1 fruit fly cellular context compared by ENCODE assay signal in genomic region chr2L:8997285-8997684, dm6.
A peak's percentile ranks its signal among the peaks of the same experiment; 100 is the strongest.
TF ChIP-seq lines count a peak whose summit lies in the region.

Gene alien (minus strand): TSS chr2L:8997379.
Gene CG18661 (plus strand): TSS chr2L:8997605.

TF ChIP-seq in whole organism, embryonic, 481 proteins besides CTCF, POLR2A, EP300 and RAD21 (continued from another document and continues in another):
- TF ChIP-seq dpn (GFP tag; optimal IDR thresholded peaks at IDR 0.05; lab: Kevin White, UChicago) (peak; percentile 93 to 96), PHDP (tag; optimal IDR thresholded peaks at IDR 0.05; lab: Kevin White, UChicago) (peak; percentile 72), CG14710 (tag; optimal IDR thresholded peaks at IDR 0.05; lab: Kevin White, UChicago) (peak; percentile 79), CG12219 (GFP tag; optimal IDR thresholded peaks at IDR 0.05; lab: Kevin White, UChicago) (peak; percentile 53), CG2199 (GFP tag; IDR thresholded peaks at IDR 0.05; lab: Robert Waterston, UW) (peak; percentile 80; the same call in 2 of the 3 replicates), Mes4 (GFP tag; optimal IDR thresholded peaks at IDR 0.05; lab: Kevin White, UChicago) (peak; percentile 29), wor (GFP tag; IDR thresholded peaks at IDR 0.05; lab: Robert Waterston, UW) (peak; percentile 62), Optix (GFP tag; IDR thresholded peaks at IDR 0.05; lab: Robert Waterston, UW) (peak; percentile 95), CG3065 (GFP tag; optimal IDR thresholded peaks at IDR 0.05; lab: Kevin White, UChicago) (no peak), Hmx (GFP tag; optimal IDR thresholded peaks at IDR 0.05; lab: Kevin White, UChicago) (peak; percentile 84), CG9817 (tag; optimal IDR thresholded peaks at IDR 0.05; lab: Kevin White, UChicago) (peak; percentile 85), Mad (GFP tag; optimal IDR thresholded peaks at IDR 0.05; lab: Kevin White, UChicago) (peak; percentile 64), otp (GFP tag; IDR thresholded peaks at IDR 0.05; lab: Robert Waterston, UW) (peak; percentile 90), en (GFP tag; optimal IDR thresholded peaks at IDR 0.05; lab: Kevin White, UChicago) (peak; percentile 47), CG4730 (GFP tag; IDR thresholded peaks at IDR 0.05; lab: Robert Waterston, UW) (peak; percentile 83), chm (GFP tag; IDR thresholded peaks at IDR 0.05; lab: Robert Waterston, UW) (peak; percentile 89), Blimp-1 (GFP tag; optimal IDR thresholded peaks at IDR 0.05; lab: Kevin White, UChicago) (peak; percentile 48), kni (GFP tag; optimal IDR thresholded peaks at IDR 0.05; lab: Kevin White, UChicago) (no peak), CG4617 (GFP tag; optimal IDR thresholded peaks at IDR 0.05; lab: Kevin White, UChicago; ENCODE audit: borderline replicate concordance) (peak; percentile 80), sd (tag; optimal IDR thresholded peaks at IDR 0.05; lab: Kevin White, UChicago) (peak; percentile 70), her (GFP tag; optimal IDR thresholded peaks at IDR 0.05; lab: Kevin White, UChicago) (peak; percentile 78), CG17359 (tag; optimal IDR thresholded peaks at IDR 0.05; lab: Kevin White, UChicago) (peak; percentile 57), wek (GFP tag; optimal IDR thresholded peaks at IDR 0.05; lab: Kevin White, UChicago) (no peak), CG2116 (GFP tag; optimal IDR thresholded peaks at IDR 0.05; lab: Kevin White, UChicago) (peak; percentile 69), CG6175 (GFP tag; IDR thresholded peaks at IDR 0.05; lab: Robert Waterston, UW) (peak; percentile 80; the same call in 2 of the 3 replicates), CG8388 (GFP tag; optimal IDR thresholded peaks at IDR 0.05; lab: Kevin White, UChicago) (peak; percentile 46), fd102C (GFP tag; optimal IDR thresholded peaks at IDR 0.05; lab: Kevin White, UChicago) (peak; percentile 48), chinmo (GFP tag; IDR thresholded peaks at IDR 0.05; lab: Robert Waterston, UW; ENCODE audit: partially characterized antibody) (no peak), cas (GFP tag; IDR thresholded peaks at IDR 0.05; lab: Robert Waterston, UW) (peak; percentile 96), zf30C (GFP tag; optimal IDR thresholded peaks at IDR 0.05; lab: Kevin White, UChicago) (no peak), Chrac-16 (GFP tag; optimal IDR thresholded peaks at IDR 0.05; lab: Kevin White, UChicago) (peak; percentile 71), NK7.1 (GFP tag; optimal IDR thresholded peaks at IDR 0.05; lab: Kevin White, UChicago) (peak; percentile 46), CG10147 (GFP tag; optimal IDR thresholded peaks at IDR 0.05; lab: Kevin White, UChicago) (peak; percentile 58), Hr78 (GFP tag; optimal IDR thresholded peaks at IDR 0.05; lab: Kevin White, UChicago) (no peak), CG43689 (GFP tag; IDR thresholded peaks at IDR 0.05; lab: Robert Waterston, UW) (peak; percentile 55; the same call in 1 of the 2 replicates), pros (GFP tag; optimal IDR thresholded peaks at IDR 0.05; lab: Kevin White, UChicago) (no peak), jigr1 (GFP tag; IDR thresholded peaks at IDR 0.05; lab: Robert Waterston, UW) (peak; percentile 97), Oli (tag; optimal IDR thresholded peaks at IDR 0.05; lab: Kevin White, UChicago) (peak; percentile 40), CG3995 (GFP tag; optimal IDR thresholded peaks at IDR 0.05; lab: Kevin White, UChicago) (peak; percentile 98), Hsf (GFP tag; optimal IDR thresholded peaks at IDR 0.05; lab: Kevin White, UChicago) (peak; percentile 85), Xrp1 (GFP tag; IDR thresholded peaks at IDR 0.05; lab: Robert Waterston, UW) (peak; percentile 85), Ada2b (GFP tag; IDR thresholded peaks at IDR 0.05; lab: Robert Waterston, UW) (peak; percentile 96), Jarid2 (GFP tag; optimal IDR thresholded peaks at IDR 0.05; lab: Kevin White, UChicago) (no peak), HLH3B (GFP tag; IDR thresholded peaks at IDR 0.05; lab: Robert Waterston, UW) (peak; percentile 98), CG10274 (GFP tag; optimal IDR thresholded peaks at IDR 0.05; lab: Kevin White, UChicago) (no peak), ro (GFP tag; IDR thresholded peaks at IDR 0.05; lab: Robert Waterston, UW) (peak; percentile 65), CG10366 (GFP tag; IDR thresholded peaks at IDR 0.05; lab: Robert Waterston, UW) (peak; percentile 97), CG4282 (GFP tag; optimal IDR thresholded peaks at IDR 0.05; lab: Kevin White, UChicago) (peak; percentile 88), stc (GFP tag; IDR thresholded peaks at IDR 0.05; lab: Robert Waterston, UW) (peak; percentile 60), CG5180 (GFP tag; optimal IDR thresholded peaks at IDR 0.05; lab: Kevin White, UChicago) (no peak), cg (GFP tag; optimal IDR thresholded peaks at IDR 0.05; lab: Kevin White, UChicago) (no peak), gt (GFP tag; IDR thresholded peaks at IDR 0.05; lab: Robert Waterston, UW) (peak; percentile 49; the same call in 1 of the 2 replicates), tio (GFP tag; optimal IDR thresholded peaks at IDR 0.05; lab: Kevin White, UChicago) (peak; percentile 36), CG1832 (GFP tag; optimal IDR thresholded peaks at IDR 0.05; lab: Kevin White, UChicago) (no peak), CG12236 (GFP tag; optimal IDR thresholded peaks at IDR 0.05; lab: Kevin White, UChicago) (peak; percentile 60), CG11093 (GFP tag; IDR thresholded peaks at IDR 0.05; lab: Robert Waterston, UW) (peak; percentile 72; the same call in 1 of the 3 replicates), Side (GFP tag; optimal IDR thresholded peaks at IDR 0.05; lab: Kevin White, UChicago) (peak; percentile 89), Bdp1 (GFP tag; optimal IDR thresholded peaks at IDR 0.05; lab: Kevin White, UChicago) (peak; percentile 25), Hmr (GFP tag; optimal IDR thresholded peaks at IDR 0.05; lab: Kevin White, UChicago) (peak; percentile 83), peb (GFP tag; IDR thresholded peaks at IDR 0.05; lab: Robert Waterston, UW) (peak; percentile 85), CG1233 (GFP tag; optimal IDR thresholded peaks at IDR 0.05; lab: Kevin White, UChicago) (peak; percentile 37), salm (tag; optimal IDR thresholded peaks at IDR 0.05; lab: Kevin White, UChicago) (peak; percentile 21), vnd (GFP tag; IDR thresholded peaks at IDR 0.05; lab: Robert Waterston, UW; ENCODE audit: partially characterized antibody) (peak; percentile 60; the same call in 2 of the 3 replicates), Opbp (GFP tag; IDR thresholded peaks at IDR 0.05; lab: Robert Waterston, UW; ENCODE audit: partially characterized antibody) (peak; percentile 28; the same call in 1 of the 3 replicates), CG17361 (GFP tag; IDR thresholded peaks at IDR 0.05; lab: Robert Waterston, UW) (peak; percentile 73), jumu (GFP tag; optimal IDR thresholded peaks at IDR 0.05; lab: Kevin White, UChicago) (peak; percentile 94), cwo (GFP tag; optimal IDR thresholded peaks at IDR 0.05; lab: Kevin White, UChicago) (peak; percentile 11), Poxn (GFP tag; IDR thresholded peaks at IDR 0.05; lab: Robert Waterston, UW) (peak; percentile 54; the same call in 1 of the 2 replicates), Xbp1 (GFP tag; optimal IDR thresholded peaks at IDR 0.05; lab: Kevin White, UChicago) (peak; percentile 98), row (GFP tag; IDR thresholded peaks at IDR 0.05; lab: Robert Waterston, UW) (peak; percentile 97), kah (GFP tag; optimal IDR thresholded peaks at IDR 0.05; lab: Kevin White, UChicago) (no peak), ttk (GFP tag; IDR thresholded peaks at IDR 0.05; lab: Robert Waterston, UW) (peak; percentile 88), CG31365 (tag; optimal IDR thresholded peaks at IDR 0.05; lab: Kevin White, UChicago) (no peak), CG9932 (GFP tag; IDR thresholded peaks at IDR 0.05; lab: Robert Waterston, UW) (peak; percentile 98), Sox102F (GFP tag; optimal IDR thresholded peaks at IDR 0.05; lab: Kevin White, UChicago) (peak; percentile 94), hkb (optimal IDR thresholded peaks at IDR 0.05; lab: Kevin White, UChicago) (peak; percentile 53), hkb (GFP tag; IDR thresholded peaks at IDR 0.05; lab: Robert Waterston, UW) (peak; percentile 88), HmgZ (tag; optimal IDR thresholded peaks at IDR 0.05; lab: Kevin White, UChicago) (peak; percentile 78), zfh1 (GFP tag; IDR thresholded peaks at IDR 0.05; lab: Robert Waterston, UW) (peak; percentile 88), Hr51 (GFP tag; optimal IDR thresholded peaks at IDR 0.05; lab: Kevin White, UChicago) (peak; percentile 82 to 87), CG1603 (tag; optimal IDR thresholded peaks at IDR 0.05; lab: Kevin White, UChicago) (peak; percentile 89), E2f1 (GFP tag; IDR thresholded peaks at IDR 0.05; lab: Robert Waterston, UW) (peak; percentile 84), mld (GFP tag; IDR thresholded peaks at IDR 0.05; lab: Robert Waterston, UW; ENCODE audit: partially characterized antibody) (no peak), fd3F (GFP tag; optimal IDR thresholded peaks at IDR 0.05; lab: Kevin White, UChicago) (peak; percentile 44), CrebB (tag; optimal IDR thresholded peaks at IDR 0.05; lab: Kevin White, UChicago) (peak; percentile 3), CG3407 (GFP tag; optimal IDR thresholded peaks at IDR 0.05; lab: Kevin White, UChicago) (no peak), ac (GFP tag; optimal IDR thresholded peaks at IDR 0.05; lab: Kevin White, UChicago) (no peak), Ets97D (GFP tag; optimal IDR thresholded peaks at IDR 0.05; lab: Kevin White, UChicago) (peak; percentile 88), CG17829 (tag; optimal IDR thresholded peaks at IDR 0.05; lab: Kevin White, UChicago) (peak; percentile 64), CG5953 (GFP tag; IDR thresholded peaks at IDR 0.05; lab: Robert Waterston, UW) (peak; percentile 91), ara (GFP tag; IDR thresholded peaks at IDR 0.05; lab: Robert Waterston, UW) (peak; percentile 66; the same call in 1 of the 2 replicates), CG2129 (GFP tag; IDR thresholded peaks at IDR 0.05; lab: Robert Waterston, UW; ENCODE audit: partially characterized antibody) (peak; percentile 45; the same call in 1 of the 2 replicates), h (optimal IDR thresholded peaks at IDR 0.05; lab: Kevin White, UChicago) (no peak), gsb (GFP tag; IDR thresholded peaks at IDR 0.05; lab: Robert Waterston, UW) (peak; percentile 41; the same call in 1 of the 2 replicates), CG14965 (GFP tag; optimal IDR thresholded peaks at IDR 0.05; lab: Kevin White, UChicago; ENCODE audit: borderline replicate concordance) (peak; percentile 9), amos (GFP tag; IDR thresholded peaks at IDR 0.05; lab: Robert Waterston, UW; ENCODE audit: partially characterized antibody) (peak; percentile 62), Camta (GFP tag; optimal IDR thresholded peaks at IDR 0.05; lab: Kevin White, UChicago) (peak; percentile 93), CG15011 (GFP tag; optimal IDR thresholded peaks at IDR 0.05; lab: Kevin White, UChicago) (peak; percentile 9), GATAe (GFP tag; conservative IDR thresholded peaks at IDR 0.05; lab: Robert Waterston, UW) (peak; percentile 55; the same call in 1 of the 2 replicates), C15 (GFP tag; IDR thresholded peaks at IDR 0.05; lab: Robert Waterston, UW) (peak; percentile 86; the same call in 2 of the 3 replicates), CG4707 (GFP tag; optimal IDR thresholded peaks at IDR 0.05; lab: Kevin White, UChicago) (no peak), gce (GFP tag; IDR thresholded peaks at IDR 0.05; lab: Robert Waterston, UW) (peak; percentile 58; the same call in 2 of the 3 replicates), E2f2 (GFP tag; IDR thresholded peaks at IDR 0.05; lab: Robert Waterston, UW) (peak; percentile 66), CG15073 (GFP tag; optimal IDR thresholded peaks at IDR 0.05; lab: Kevin White, UChicago) (peak; percentile 15), CG12391 (tag; optimal IDR thresholded peaks at IDR 0.05; lab: Kevin White, UChicago) (peak; percentile 79), sqz (GFP tag; optimal IDR thresholded peaks at IDR 0.05; lab: Kevin White, UChicago) (peak; percentile 57), HLHmδ (GFP tag; optimal IDR thresholded peaks at IDR 0.05; lab: Kevin White, UChicago) (no peak), HHEX (GFP tag; optimal IDR thresholded peaks at IDR 0.05; lab: Kevin White, UChicago) (peak; percentile 30), nmo (GFP tag; optimal IDR thresholded peaks at IDR 0.05; lab: Kevin White, UChicago) (peak; percentile 82), TFAM (GFP tag; optimal IDR thresholded peaks at IDR 0.05; lab: Kevin White, UChicago) (no peak), CG6683 (GFP tag; optimal IDR thresholded peaks at IDR 0.05; lab: Kevin White, UChicago) (no peak), pum (GFP tag; optimal IDR thresholded peaks at IDR 0.05; lab: Kevin White, UChicago) (peak; percentile 95), CG8359 (GFP tag; optimal IDR thresholded peaks at IDR 0.05; lab: Kevin White, UChicago; ENCODE audit: borderline replicate concordance) (no peak), CG31224 (GFP tag; IDR thresholded peaks at IDR 0.05; lab: Robert Waterston, UW) (peak; percentile 74), CG13287 (GFP tag; IDR thresholded peaks at IDR 0.05; lab: Robert Waterston, UW; ENCODE audit: partially characterized antibody) (peak; percentile 81), B-H1 (GFP tag; IDR thresholded peaks at IDR 0.05; lab: Robert Waterston, UW) (peak; percentile 84), Ssrp (tag; optimal IDR thresholded peaks at IDR 0.05; lab: Kevin White, UChicago) (peak; percentile 91), bcd (GFP tag; optimal IDR thresholded peaks at IDR 0.05; lab: Kevin White, UChicago) (peak; percentile 75), CG12659 (GFP tag; optimal IDR thresholded peaks at IDR 0.05; lab: Kevin White, UChicago) (peak; percentile 82), Myb (GFP tag; optimal IDR thresholded peaks at IDR 0.05; lab: Kevin White, UChicago) (peak; percentile 99), gfzf (GFP tag; optimal IDR thresholded peaks at IDR 0.05; lab: Kevin White, UChicago) (peak; percentile 88), CG10979 (tag; optimal IDR thresholded peaks at IDR 0.05; lab: Kevin White, UChicago) (peak; percentile 79), CG9609 (GFP tag; optimal IDR thresholded peaks at IDR 0.05; lab: Kevin White, UChicago) (peak; percentile 77), Scr (GFP tag; IDR thresholded peaks at IDR 0.05; lab: Robert Waterston, UW; ENCODE audit: partially characterized antibody) (peak; percentile 67), CG8478 (optimal IDR thresholded peaks at IDR 0.05; lab: Kevin White, UChicago) (no peak), sisA (GFP tag; IDR thresholded peaks at IDR 0.05; lab: Robert Waterston, UW) (peak; percentile 99), Dip3 (GFP tag; optimal IDR thresholded peaks at IDR 0.05; lab: Kevin White, UChicago) (peak; percentile 95), CG13775 (GFP tag; optimal IDR thresholded peaks at IDR 0.05; lab: Kevin White, UChicago) (peak; percentile 71)
